Fruit fly (Drosophila melanogaster) S2 (cell line): ENCODE measurements around the gene CG42637.

Source experiments
- CG8478 ChIP-seq: fragments of >200 bp; optimal IDR thresholded peaks from 2 replicates; lab custom pipeline; 2018
- CTCF ChIP-seq, 2 experiments: fragments of >200 bp; optimal IDR thresholded peaks; 2 replicates each; lab custom pipeline; 2018

dm6 chr3L:19777279-19777960 lies 15.9 kb downstream of the CG42637 start:
- no peak for TF ChIP-seq CG8478
- no peak for TF ChIP-seq CTCF (optimal IDR thresholded peaks at IDR 0.05; lab: Kevin White, UChicago)
